Worm (Caenorhabditis elegans) whole organism, early embryonic: Measurements from ENCODE around the gene K10G9.2.

Source experiments
- flt-1 ChIP-seq: fragments of 200-800 bp; sonication (Bioruptor generic); IDR thresholded peaks from 2 replicates; pipeline ENCODE4 v1.3.6; 2022; ENCODE audit warnings: missing genetic modification characterization, missing compliant biosample characterization
- hmg-4 ChIP-seq: fragments of 200-800 bp; sonication (Bioruptor generic); optimal IDR thresholded peaks from 2 replicates; lab custom pipeline; 2018; ENCODE audit warnings: mild to moderate bottlenecking, missing genetic modification characterization, missing compliant biosample characterization
- hnd-1 ChIP-seq: sonication (generic microtip); optimal IDR thresholded peaks from 2 replicates; lab custom pipeline; 2016; ENCODE audit warnings: missing genetic modification characterization, missing compliant biosample characterization

- TF ChIP-seq flt-1 (GFP tag; lab: Robert Waterston, UW) (peak; percentile 51; the same call in 1 of the 2 replicates), hnd-1 (tag; lab: Kevin White, UChicago) (no peak), hmg-4 (GFP tag; lab: Kevin White, UChicago) (no peak)
Observed at ce11 chrIII:10333961-10334542, 48.3 kb downstream of the K10G9.2 start, which contains the start of the genes jmjd-4 and mev-1.
